Worm (Caenorhabditis elegans): Measurements from ENCODE around the gene srt-24.

- TF ChIP-seq nhr-76 (tag; optimal IDR thresholded peaks at IDR 0.05): no peak
- no peak for TF ChIP-seq elt-3 (tag; optimal IDR thresholded peaks at IDR 0.05)
- no peak for TF ChIP-seq unc-39 (tag; optimal IDR thresholded peaks at IDR 0.05)
- TF ChIP-seq ztf-11 (tag; optimal IDR thresholded peaks at IDR 0.05): no peak
- no peak for TF ChIP-seq pqm-1 (tag; optimal IDR thresholded peaks at IDR 0.05)
- no peak for TF ChIP-seq ZK546.5 (tag; optimal IDR thresholded peaks at IDR 0.05)
- no peak for TF ChIP-seq nhr-77 (tag; optimal IDR thresholded peaks at IDR 0.05)
- TF ChIP-seq elt-2 (tag; optimal IDR thresholded peaks at IDR 0.05): no peak
Observed at ce11 chrIV:715433-715832, 15.4 kb downstream of the srt-24 start.
